Worm (Caenorhabditis elegans): ENCODE data around the gene Y11D7A.19.

DNA sequence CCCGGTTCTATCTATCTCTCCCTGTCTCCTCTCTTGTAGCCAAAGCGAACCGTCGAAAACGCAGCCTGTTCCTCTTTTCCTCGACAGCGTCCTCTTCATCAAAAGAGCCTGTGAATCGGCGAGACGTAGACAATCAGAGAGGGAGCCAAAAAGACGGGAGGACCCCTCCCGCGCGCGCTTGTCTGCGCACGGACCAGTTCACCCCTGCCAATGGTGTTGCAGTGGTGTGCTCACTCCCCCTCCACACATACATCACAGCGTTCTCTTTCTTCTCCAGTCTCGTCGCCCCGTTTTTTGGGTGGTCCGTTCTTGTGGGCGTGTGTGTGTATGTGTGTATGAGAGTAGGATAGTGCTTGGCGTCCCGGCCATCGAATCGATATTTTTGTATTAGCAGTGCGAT is 2.6 kb upstream of the Y11D7A.19 start:
- TF ChIP-seq pqm-1 (tag; optimal IDR thresholded peaks at IDR 0.05) (no peak), ztf-11 (tag; optimal IDR thresholded peaks at IDR 0.05) (peak in 1 of 2 experiments; percentile 28), hlh-17 (GFP tag; optimal IDR thresholded peaks at IDR 0.05; ENCODE audit: borderline replicate concordance) (no peak), mef-2 (tag; optimal IDR thresholded peaks at IDR 0.05) (no peak)
